Worm (Caenorhabditis elegans): Measurements from ENCODE around the gene math-1.
A peak's percentile ranks its signal among the peaks of the same experiment; 100 is the strongest.

The math-1 gene

ce11 chrII:2046556-2046955 lies at the start of gene math-1:
TSS of gene math-1 (minus strand) at chrII:2046656.
- peak; percentile 51; the same call in 1 of the 2 replicates for TF ChIP-seq set-16 (GFP tag; IDR thresholded peaks at IDR 0.05)

- TF ChIP-seq arid-1 (GFP tag; conservative IDR thresholded peaks at IDR 0.05) (no peak), mdt-29 (GFP tag; IDR thresholded peaks at IDR 0.05) (no peak)
Observed at ce11 chrII:2094924-2095650, 48.6 kb upstream of the math-1 start, which contains the start of gene T16A1.2. TSS of gene T16A1.2 (plus strand) at chrII:2095600.

DNA sequence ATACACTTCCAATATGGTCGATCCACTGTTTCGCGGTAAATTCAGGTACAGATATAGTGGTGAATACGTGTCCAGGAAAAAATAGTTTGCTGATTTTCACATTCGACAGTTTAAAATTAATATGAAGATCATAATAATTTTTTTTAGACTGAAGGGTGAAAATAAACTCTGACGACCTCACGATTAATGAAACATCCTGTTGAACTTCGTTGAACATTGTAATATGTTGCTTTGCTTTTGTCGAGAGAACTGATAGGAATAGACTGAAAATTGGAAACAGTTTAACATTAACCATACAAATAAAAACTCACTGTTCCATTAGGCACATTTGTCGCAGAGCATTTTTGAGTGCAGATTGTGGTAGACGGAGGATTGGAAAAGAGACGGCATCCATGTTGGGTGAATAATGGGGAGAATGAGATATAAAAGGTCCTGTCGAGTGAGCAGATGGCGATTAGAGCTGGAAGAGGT lies 47.0 kb upstream of the math-1 start, which contains the start of gene fbxb-37:
Gene fbxb-37 (minus strand): TSS at position 421 of the 471 bp plus-strand sequence.
- TF ChIP-seq lin-39 (tag; optimal IDR thresholded peaks at IDR 0.05) (no peak), unc-62 (GFP tag; optimal IDR thresholded peaks at IDR 0.05 in 1 of 2) (peak in 1 of 2 experiments; percentile 92), unc-62 (tag; optimal IDR thresholded peaks at IDR 0.05) (no peak)

DNA sequence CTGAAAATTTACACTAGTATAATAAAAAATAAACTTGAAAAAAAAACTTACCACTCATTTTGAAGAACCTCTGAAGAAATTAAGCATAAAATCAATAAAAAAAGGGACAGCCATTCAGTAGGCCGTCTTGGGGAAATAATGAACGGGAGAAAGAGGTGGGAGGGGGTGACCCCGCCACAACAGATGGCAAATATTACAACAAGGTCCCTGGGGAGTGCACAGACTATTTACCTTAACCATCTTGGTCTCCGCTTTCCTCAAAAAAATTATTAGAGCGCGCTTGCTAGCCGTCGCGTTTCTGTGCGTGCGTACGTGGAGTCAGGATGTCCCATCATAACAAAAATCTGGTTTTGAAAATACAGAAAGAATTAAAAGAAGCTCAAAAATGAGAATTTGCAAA lies 45.5 kb upstream of the math-1 start, which contains the start of gene T16A1.10:
Gene T16A1.10 (minus strand): TSS at position 123 of the 400 bp plus-strand sequence.
- TF ChIP-seq lin-29 (GFP tag; IDR thresholded peaks at IDR 0.05) = no peak
- peak in 1 of 2 experiments; percentile 11 for TF ChIP-seq unc-62 (GFP tag; optimal IDR thresholded peaks at IDR 0.05 in 1 of 2)
- no peak for TF ChIP-seq unc-62 (tag; optimal IDR thresholded peaks at IDR 0.05)
- TF ChIP-seq lin-15B (tag; optimal IDR thresholded peaks at IDR 0.05) = no peak
- TF ChIP-seq nhr-11 (tag; optimal IDR thresholded peaks at IDR 0.05) = no peak
- no peak for TF ChIP-seq cey-2 (tag; optimal IDR thresholded peaks at IDR 0.05; ENCODE audit: borderline replicate concordance, insufficient read depth)
- no peak for TF ChIP-seq nhr-237 (tag; optimal IDR thresholded peaks at IDR 0.05)

DNA sequence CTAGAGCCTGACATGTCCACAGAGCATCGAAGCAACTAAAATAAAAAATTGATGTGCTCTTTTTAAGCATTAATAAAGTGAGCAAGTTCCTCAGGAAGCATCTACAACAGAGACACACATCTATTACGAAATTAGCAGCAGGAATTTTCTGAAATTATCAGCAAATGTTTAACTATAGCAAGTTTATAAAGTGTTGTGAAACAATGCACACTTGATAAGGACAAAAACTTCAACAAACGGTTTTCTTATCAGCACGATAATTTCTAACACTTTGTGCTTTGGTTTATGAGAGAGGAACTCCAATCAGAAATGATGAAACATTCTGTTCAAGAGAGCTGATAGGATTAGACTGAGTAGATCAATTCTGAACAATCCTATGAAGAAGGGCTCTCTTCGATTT lies 44.1 kb upstream of the math-1 start, which contains the start of gene trpl-5:
Gene trpl-5 (minus strand): TSS at position 32 of the 400 bp plus-strand sequence.
- TF ChIP-seq nhr-28 (tag; optimal IDR thresholded peaks at IDR 0.05) (peak; percentile 82), pqm-1 (tag; optimal IDR thresholded peaks at IDR 0.05) (peak; percentile 99), Y48G9A.11 (GFP tag; IDR thresholded peaks at IDR 0.05) (no peak), egl-43 (GFP tag; IDR thresholded peaks at IDR 0.05) (no peak), unc-130 (GFP tag; optimal IDR thresholded peaks at IDR 0.05) (no peak), ZK337.2 (GFP tag; IDR thresholded peaks at IDR 0.05) (no peak), zip-11 (GFP tag; IDR thresholded peaks at IDR 0.05) (no peak), lin-1 (GFP tag; IDR thresholded peaks at IDR 0.05) (peak; percentile 72; the same call in 1 of the 2 replicates), nhr-77 (tag; optimal IDR thresholded peaks at IDR 0.05) (peak; percentile 65), hlh-11 (tag; optimal IDR thresholded peaks at IDR 0.05) (peak; percentile 43), php-3 (GFP tag; IDR thresholded peaks at IDR 0.05) (peak; percentile 44; the same call in 1 of the 2 replicates), jun-1 (tag; optimal IDR thresholded peaks at IDR 0.05) (no peak), D1046.2 (GFP tag; IDR thresholded peaks at IDR 0.05) (no peak), daf-19 (GFP tag; conservative IDR thresholded peaks at IDR 0.05) (no peak), dmd-8 (GFP tag; IDR thresholded peaks at IDR 0.05) (no peak), pha-4 (GFP tag; IDR thresholded peaks at IDR 0.05) (no peak), pha-4 (tag; optimal IDR thresholded peaks at IDR 0.05) (no peak), zag-1 (tag; optimal IDR thresholded peaks at IDR 0.05) (no peak), ces-1 (GFP tag; optimal IDR thresholded peaks at IDR 0.05) (no peak), dmd-6 (GFP tag; IDR thresholded peaks at IDR 0.05) (peak; percentile 70)

- no peak for TF ChIP-seq nhr-237 (tag; optimal IDR thresholded peaks at IDR 0.05)
- TF ChIP-seq set-16 (GFP tag; IDR thresholded peaks at IDR 0.05) = peak; percentile 56; the same call in 1 of the 2 replicates
- TF ChIP-seq D1046.2 (GFP tag; IDR thresholded peaks at IDR 0.05) = no peak
- no peak for TF ChIP-seq nhr-77 (tag; optimal IDR thresholded peaks at IDR 0.05)
- TF ChIP-seq daf-16 (GFP tag; optimal IDR thresholded peaks at IDR 0.05) = no peak
- no peak for TF ChIP-seq daf-16 (tag; optimal IDR thresholded peaks at IDR 0.05)
- no peak for TF ChIP-seq daf-8 (GFP tag; IDR thresholded peaks at IDR 0.05)
Observed at ce11 chrII:2087206-2087605, 40.8 kb upstream of the math-1 start.

All from whole organism, L4 larva.